Worm (Caenorhabditis elegans): Measurements from ENCODE around the gene C08F11.10.

DNA sequence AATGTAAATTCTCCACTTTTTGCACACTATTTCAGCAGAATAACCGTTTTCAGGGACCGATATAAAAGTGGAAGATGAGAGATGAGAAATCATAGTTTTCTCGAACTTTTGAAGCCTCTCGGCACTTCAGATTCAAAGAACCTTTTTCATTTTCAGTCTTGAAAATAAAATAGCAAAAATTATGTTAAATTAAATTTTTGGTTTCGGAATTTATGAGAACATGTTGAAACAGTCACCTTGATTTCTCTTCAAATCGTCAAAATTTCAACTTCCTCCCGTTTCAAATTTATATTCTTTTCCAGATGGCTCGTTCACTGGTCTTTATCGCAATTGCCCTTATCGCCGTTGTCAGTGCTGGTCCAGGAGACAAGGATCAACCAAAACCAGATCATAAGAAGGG lies 29.6 kb upstream of the C08F11.10 start, which contains the start of gene srlf-26:
- no peak for TF ChIP-seq mes-2 (tag; optimal IDR thresholded peaks at IDR 0.05; ENCODE audit: poor library complexity, severe bottlenecking)
- TF ChIP-seq php-3 (GFP tag; IDR thresholded peaks at IDR 0.05) = no peak
- TF ChIP-seq dve-1 (tag; optimal IDR thresholded peaks at IDR 0.05; ENCODE audit: insufficient read depth) = no peak
- no peak for TF ChIP-seq snpc-4 (tag; optimal IDR thresholded peaks at IDR 0.05)

All from whole organism, L4 larva.